Worm (Caenorhabditis elegans): ENCODE measurements around the gene mmab-1.
"Not testable (repeated sequence)": the region's sequence is repeated elsewhere in the genome, so short reads cannot be mapped to it uniquely, and the experiment has no call there.

The mmab-1 gene

DNA sequence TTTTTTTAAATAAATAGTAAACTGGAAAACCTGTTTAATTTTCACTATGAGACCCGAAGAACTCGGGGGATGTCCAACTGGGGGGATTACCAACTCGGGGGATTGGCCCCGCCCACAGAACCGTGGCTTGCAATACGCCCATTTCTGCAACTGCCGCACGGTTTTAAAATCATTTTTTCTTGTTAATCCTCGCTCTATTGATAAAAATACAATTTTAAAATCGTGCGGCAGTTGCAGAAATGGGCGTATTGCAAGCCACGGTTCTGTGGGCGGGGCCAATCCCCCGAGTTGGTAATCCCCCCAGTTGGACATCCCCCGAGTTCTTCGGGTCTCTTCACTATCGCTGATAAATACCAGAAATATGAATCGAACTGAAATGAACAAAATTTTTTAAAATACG is at the start of gene mmab-1:
Gene mmab-1, minus strand, starts transcription at position 95 of the 400 bp plus-strand sequence.
- TF ChIP-seq dao-5, him-1, W03F9.2 (tag; optimal IDR thresholded peaks at IDR 0.05): not testable (repeated sequence)

ce11 chrIII:4968146-4968545 is 46.2 kb upstream of the mmab-1 start:
- TF ChIP-seq him-1 (tag; optimal IDR thresholded peaks at IDR 0.05) (no peak), dao-5 (tag; optimal IDR thresholded peaks at IDR 0.05) (no peak), W03F9.2 (tag; optimal IDR thresholded peaks at IDR 0.05) (no peak)

- TF ChIP-seq W03F9.2 (tag; optimal IDR thresholded peaks at IDR 0.05) (no peak), dao-5 (tag; optimal IDR thresholded peaks at IDR 0.05) (no peak), him-1 (tag; optimal IDR thresholded peaks at IDR 0.05) (no peak)
These were observed 45.3 kb upstream of the mmab-1 start for ce11 chrIII:4967236-4967635.

ce11 chrIII:4965271-4965670 is 43.4 kb upstream of the mmab-1 start, which contains the start of gene nca-2:
Gene nca-2 (plus strand): TSS chrIII:4965571.
- TF ChIP-seq him-1 (tag; optimal IDR thresholded peaks at IDR 0.05) (no peak), W03F9.2 (tag; optimal IDR thresholded peaks at IDR 0.05) (no peak), dao-5 (tag; optimal IDR thresholded peaks at IDR 0.05) (no peak)

DNA sequence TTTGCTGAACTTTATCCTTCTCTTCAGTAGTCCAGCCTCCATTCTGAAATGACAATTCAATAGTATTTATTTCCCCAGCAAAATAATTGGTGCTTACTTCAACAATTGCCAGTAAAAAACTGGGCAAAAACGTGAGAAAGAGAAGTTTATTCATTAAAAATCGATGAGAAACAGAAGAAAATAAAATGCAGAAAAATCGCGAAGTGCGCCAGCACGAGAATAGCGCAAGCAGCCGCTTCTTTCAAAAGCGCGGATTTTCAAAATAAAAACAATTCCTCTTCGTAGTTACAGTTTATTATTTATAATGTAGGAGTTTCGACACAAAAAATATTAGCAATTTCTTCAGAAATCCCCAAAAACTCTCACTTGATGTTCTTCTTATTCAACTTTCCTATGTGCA is 41.0 kb upstream of the mmab-1 start, which contains the start of gene C27F2.9:
Gene C27F2.9, minus strand, starts transcription at position 159 of the 400 bp plus-strand sequence.
- TF ChIP-seq him-1 (tag; optimal IDR thresholded peaks at IDR 0.05) (peak; percentile 85), W03F9.2 (tag; optimal IDR thresholded peaks at IDR 0.05) (peak; percentile 93), dao-5 (tag; optimal IDR thresholded peaks at IDR 0.05) (no peak)

- no peak for TF ChIP-seq W03F9.2 (tag; optimal IDR thresholded peaks at IDR 0.05)
- no peak for TF ChIP-seq dao-5 (tag; optimal IDR thresholded peaks at IDR 0.05)
- no peak for TF ChIP-seq him-1 (tag; optimal IDR thresholded peaks at IDR 0.05)
These were observed 40.5 kb upstream of the mmab-1 start, which contains the start of gene vps-22 for ce11 chrIII:4962393-4962792. Gene vps-22 (minus strand): TSS chrIII:4962493.

DNA sequence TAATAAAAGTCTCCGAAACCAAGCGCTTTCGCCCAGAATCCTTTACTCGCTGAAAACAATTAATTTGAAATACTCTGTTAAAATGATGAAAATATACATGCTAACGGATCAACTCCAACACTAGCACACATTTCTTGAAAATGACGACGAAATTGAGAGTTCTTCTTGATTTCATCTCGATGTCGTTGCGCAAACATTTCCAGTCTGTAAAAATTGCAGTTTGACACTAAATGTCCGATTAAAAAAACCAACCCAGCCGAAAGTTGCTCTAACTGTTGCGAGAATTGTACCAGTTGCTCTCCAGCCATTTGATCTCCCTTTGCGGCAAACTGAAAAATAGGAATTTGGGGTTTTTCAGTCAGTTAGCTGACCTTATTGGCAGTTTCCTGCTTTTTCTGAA is 39.4 kb upstream of the mmab-1 start:
- TF ChIP-seq W03F9.2 (tag; optimal IDR thresholded peaks at IDR 0.05) (no peak), dao-5 (tag; optimal IDR thresholded peaks at IDR 0.05) (no peak), him-1 (tag; optimal IDR thresholded peaks at IDR 0.05) (no peak)

ce11 chrIII:4960204-4960603 is 38.3 kb upstream of the mmab-1 start, which contains the start of gene C27F2.4:
Gene C27F2.4 (minus strand): TSS chrIII:4960304.
- TF ChIP-seq W03F9.2 (tag; optimal IDR thresholded peaks at IDR 0.05) (no peak), dao-5 (tag; optimal IDR thresholded peaks at IDR 0.05) (no peak), him-1 (tag; optimal IDR thresholded peaks at IDR 0.05) (no peak)

DNA sequence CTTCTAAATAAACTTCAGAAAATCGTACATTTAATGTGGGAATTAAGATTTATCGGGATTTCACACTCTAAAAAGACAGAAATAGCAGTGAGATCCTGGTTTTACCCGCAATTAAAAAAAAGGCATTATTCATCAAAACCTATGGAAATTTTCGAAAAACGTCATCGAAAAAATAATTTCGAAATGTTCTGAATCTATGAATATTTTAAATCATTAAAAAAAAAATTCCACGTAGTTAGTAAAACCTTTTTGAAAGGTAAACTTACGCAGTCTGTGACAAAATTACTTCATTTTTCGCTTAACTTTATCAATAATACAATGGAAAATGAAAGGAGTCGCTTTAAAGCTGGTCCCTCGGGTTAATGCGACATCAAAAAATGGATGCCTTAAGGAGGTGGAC is 34.7 kb upstream of the mmab-1 start, which contains the start of gene C26E6.1:
Gene C26E6.1, plus strand, starts transcription at position 301 of the 400 bp plus-strand sequence.
- TF ChIP-seq dao-5 (tag; optimal IDR thresholded peaks at IDR 0.05) (no peak), W03F9.2 (tag; optimal IDR thresholded peaks at IDR 0.05) (no peak), him-1 (tag; optimal IDR thresholded peaks at IDR 0.05) (no peak)

DNA sequence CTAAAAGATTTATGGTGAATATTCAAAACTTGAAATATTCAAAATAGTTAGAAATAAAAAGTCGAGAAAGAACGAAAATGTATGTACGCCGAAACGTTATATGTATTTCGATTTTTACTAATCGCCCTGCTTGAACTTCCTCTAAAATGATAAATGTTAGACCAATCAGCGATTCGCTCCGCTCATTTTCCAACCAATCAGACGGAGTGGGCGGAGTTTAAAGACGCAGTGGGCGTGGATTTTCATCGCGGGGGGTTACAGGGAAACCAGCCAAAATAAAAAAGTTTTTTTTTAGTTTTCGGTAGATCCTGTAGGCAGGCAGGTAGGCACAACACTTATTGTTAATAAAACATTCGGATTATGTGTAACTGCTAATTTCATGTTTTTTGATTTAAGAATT is 31.1 kb upstream of the mmab-1 start:
- TF ChIP-seq W03F9.2 (tag; optimal IDR thresholded peaks at IDR 0.05) (no peak), dao-5 (tag; optimal IDR thresholded peaks at IDR 0.05) (no peak), him-1 (tag; optimal IDR thresholded peaks at IDR 0.05) (no peak)

- TF ChIP-seq W03F9.2 (tag; optimal IDR thresholded peaks at IDR 0.05) = no peak
- TF ChIP-seq dao-5 (tag; optimal IDR thresholded peaks at IDR 0.05) = no peak
- no peak for TF ChIP-seq him-1 (tag; optimal IDR thresholded peaks at IDR 0.05)
These were observed 29.9 kb upstream of the mmab-1 start, which contains the start of gene flh-2 for ce11 chrIII:4951824-4952223. Gene flh-2 (plus strand): TSS chrIII:4952124.

DNA sequence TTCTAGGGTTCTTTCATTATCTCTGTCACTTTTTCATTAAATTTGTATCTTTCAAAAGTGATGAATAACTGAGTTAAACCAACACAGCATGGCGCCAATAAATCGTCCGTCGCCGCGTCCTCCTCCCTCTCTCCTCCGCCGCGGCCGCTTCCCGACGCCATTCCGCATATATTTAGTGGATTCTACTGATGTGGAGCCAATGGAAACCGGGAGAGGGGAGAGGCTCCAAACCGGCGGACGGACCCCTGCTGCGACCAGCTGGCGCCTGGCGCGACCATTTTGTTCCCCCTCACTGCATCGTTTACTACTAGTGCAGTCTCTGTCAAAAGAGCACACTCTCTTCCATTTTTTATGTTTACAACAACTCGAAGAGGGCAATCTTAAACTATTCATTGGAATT is 29.3 kb upstream of the mmab-1 start:
- TF ChIP-seq W03F9.2 (tag; optimal IDR thresholded peaks at IDR 0.05) (no peak), dao-5 (tag; optimal IDR thresholded peaks at IDR 0.05) (no peak), him-1 (tag; optimal IDR thresholded peaks at IDR 0.05) (no peak)

ce11 chrIII:4950345-4950744 is 28.4 kb upstream of the mmab-1 start:
- TF ChIP-seq W03F9.2 (tag; optimal IDR thresholded peaks at IDR 0.05) = no peak
- TF ChIP-seq him-1 (tag; optimal IDR thresholded peaks at IDR 0.05) = peak; percentile 27
- no peak for TF ChIP-seq dao-5 (tag; optimal IDR thresholded peaks at IDR 0.05)

DNA sequence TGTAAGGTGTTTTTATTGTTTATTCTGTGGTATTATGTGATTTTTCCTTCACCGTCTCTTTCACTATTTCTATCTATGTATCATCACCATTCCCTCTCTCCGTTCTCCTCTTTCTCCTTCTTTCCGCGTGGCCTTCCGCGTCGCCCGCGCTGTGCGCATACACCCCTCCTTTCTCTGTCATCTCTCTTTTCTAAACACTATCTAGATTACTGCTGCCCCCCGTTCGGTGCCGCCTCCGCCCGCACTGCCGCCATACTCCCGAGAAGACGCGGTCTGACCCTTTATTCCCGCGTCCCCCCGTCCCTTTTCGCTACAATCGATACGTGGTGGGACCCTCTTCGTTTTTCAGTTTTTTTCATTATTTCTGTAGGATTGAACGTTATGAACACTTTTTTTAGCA is 26.7 kb upstream of the mmab-1 start:
- no peak for TF ChIP-seq W03F9.2 (tag; optimal IDR thresholded peaks at IDR 0.05)
- TF ChIP-seq dao-5 (tag; optimal IDR thresholded peaks at IDR 0.05) = no peak
- TF ChIP-seq him-1 (tag; optimal IDR thresholded peaks at IDR 0.05) = no peak

- TF ChIP-seq dao-5 (tag; optimal IDR thresholded peaks at IDR 0.05) = no peak
- TF ChIP-seq him-1 (tag; optimal IDR thresholded peaks at IDR 0.05) = no peak
- no peak for TF ChIP-seq W03F9.2 (tag; optimal IDR thresholded peaks at IDR 0.05)
These were observed 25.4 kb upstream of the mmab-1 start for ce11 chrIII:4947352-4947751.

Data from whole organism, L4/young adult.